Fruit fly (Drosophila melanogaster) whole organism, prepupa: ENCODE data around the gene CG31231.

Experiments used
- CG10631 ChIP-seq: fragments of 200-800 bp; sonication (Bioruptor generic); optimal IDR thresholded peaks from 2 replicates; lab custom pipeline; 2016; ENCODE audit warnings: missing biosample characterization, missing genetic modification characterization
- CG10669 ChIP-seq: fragments of 200-800 bp; sonication (Bioruptor generic); optimal IDR thresholded peaks from 3 replicates; lab custom pipeline; 2018; ENCODE audit warnings: missing biosample characterization, mild to moderate bottlenecking, missing genetic modification characterization, moderate library complexity
- CG11762 ChIP-seq: fragments of 200-800 bp; sonication (Bioruptor generic); optimal IDR thresholded peaks from 3 replicates; lab custom pipeline; 2016; ENCODE audit warnings: missing biosample characterization, missing genetic modification characterization; ENCODE audit not compliant: insufficient read depth
- CG11902 ChIP-seq: fragments of 200-800 bp; sonication (Bioruptor generic); optimal IDR thresholded peaks from 3 replicates; lab custom pipeline; 2016; ENCODE audit warnings: missing biosample characterization, missing genetic modification characterization
- CG15336 ChIP-seq: fragments of 200-800 bp; sonication (Bioruptor generic); IDR thresholded peaks from 2 replicates; pipeline ENCODE4 v1.3.6; 2022; ENCODE audit warnings: missing biosample characterization, missing genetic modification characterization
- CG1621 ChIP-seq: fragments of 200-800 bp; sonication (Bioruptor generic); optimal IDR thresholded peaks from 3 replicates; lab custom pipeline; 2018; ENCODE audit warnings: missing biosample characterization, mild to moderate bottlenecking, missing genetic modification characterization
- CG16779 ChIP-seq: fragments of 200-800 bp; sonication (Bioruptor generic); optimal IDR thresholded peaks from 3 replicates; lab custom pipeline; 2017; ENCODE audit warnings: missing biosample characterization, mild to moderate bottlenecking, missing genetic modification characterization
- CG3032 ChIP-seq: fragments of 200-800 bp; optimal IDR thresholded peaks from 2 replicates; lab custom pipeline; 2019; ENCODE audit warnings: missing biosample characterization, mild to moderate bottlenecking, missing genetic modification characterization, moderate library complexity
- CG31627 ChIP-seq: fragments of 200-800 bp; sonication (Bioruptor generic); optimal IDR thresholded peaks from 3 replicates; lab custom pipeline; 2016; ENCODE audit warnings: missing biosample characterization, missing genetic modification characterization
- CG32006 ChIP-seq: fragments of 200-800 bp; sonication (Bioruptor generic); optimal IDR thresholded peaks from 3 replicates; lab custom pipeline; 2017; ENCODE audit warnings: missing biosample characterization, mild to moderate bottlenecking, missing genetic modification characterization
- CG34406 ChIP-seq: fragments of 200-800 bp; sonication (Bioruptor generic); optimal IDR thresholded peaks from 3 replicates; lab custom pipeline; 2016; ENCODE audit warnings: missing biosample characterization, missing genetic modification characterization
- CG3919 ChIP-seq: fragments of 200-800 bp; sonication (Bioruptor generic); optimal IDR thresholded peaks from 3 replicates; lab custom pipeline; 2016; ENCODE audit warnings: missing biosample characterization, missing genetic modification characterization
- CG4318 ChIP-seq: fragments of 200-800 bp; sonication (Bioruptor generic); optimal IDR thresholded peaks from 3 replicates; lab custom pipeline; 2017; ENCODE audit warnings: missing biosample characterization, mild to moderate bottlenecking, missing genetic modification characterization
- CG6276 ChIP-seq: fragments of 200-800 bp; sonication (Bioruptor generic); optimal IDR thresholded peaks from 2 replicates; lab custom pipeline; 2017; ENCODE audit warnings: missing biosample characterization, mild to moderate bottlenecking, missing genetic modification characterization
- CG6792 ChIP-seq: fragments of 200-800 bp; sonication (Bioruptor generic); optimal IDR thresholded peaks from 3 replicates; lab custom pipeline; 2016; ENCODE audit warnings: missing biosample characterization, missing genetic modification characterization
- CG6808 ChIP-seq: fragments of 200-800 bp; sonication (Bioruptor generic); optimal IDR thresholded peaks from 3 replicates; lab custom pipeline; 2017; ENCODE audit warnings: missing biosample characterization, missing genetic modification characterization, mild to moderate bottlenecking, moderate library complexity, missing genetic modification reagents
- CG6854 ChIP-seq: fragments of 200-800 bp; sonication (Bioruptor generic); optimal IDR thresholded peaks from 2 replicates; lab custom pipeline; 2017; ENCODE audit warnings: missing biosample characterization, mild to moderate bottlenecking, missing genetic modification characterization
- CG7368 ChIP-seq: fragments of 200-800 bp; sonication (Bioruptor generic); optimal IDR thresholded peaks from 3 replicates; lab custom pipeline; 2016; ENCODE audit warnings: missing biosample characterization, missing genetic modification characterization
- CG8119 ChIP-seq: fragments of 200-800 bp; sonication (Bioruptor generic); IDR thresholded peaks from 3 replicates; pipeline ENCODE4 v1.3.6; 2022; ENCODE audit warnings: missing biosample characterization, missing genetic modification characterization
- CG8319 ChIP-seq: fragments of 200-800 bp; sonication (Bioruptor generic); optimal IDR thresholded peaks from 3 replicates; lab custom pipeline; 2016; ENCODE audit warnings: missing biosample characterization, missing genetic modification characterization
- CG9139 ChIP-seq: fragments of 200-800 bp; sonication (Bioruptor generic); optimal IDR thresholded peaks from 3 replicates; lab custom pipeline; 2017; ENCODE audit warnings: missing biosample characterization, mild to moderate bottlenecking, missing genetic modification characterization
- Eip75B ChIP-seq: fragments of 200-800 bp; sonication (Bioruptor generic); optimal IDR thresholded peaks from 3 replicates; lab custom pipeline; 2016; ENCODE audit warnings: missing biosample characterization, missing genetic modification characterization
- Eip78C ChIP-seq: fragments of 200-800 bp; sonication (Bioruptor generic); peaks from one replicate; lab custom pipeline; 2016; ENCODE audit warnings: missing biosample characterization, missing genetic modification characterization
- Eip93F ChIP-seq: fragments of 200-800 bp; sonication (Bioruptor generic); optimal IDR thresholded peaks from 2 replicates; lab custom pipeline; 2016; ENCODE audit warnings: missing biosample characterization, mild to moderate bottlenecking, missing genetic modification characterization
- Ets21C ChIP-seq: fragments of 200-800 bp; sonication (Bioruptor generic); optimal IDR thresholded peaks from 3 replicates; lab custom pipeline; 2016; ENCODE audit warnings: missing biosample characterization, missing genetic modification characterization
- Gug ChIP-seq: fragments of 200-800 bp; sonication (Bioruptor generic); IDR thresholded peaks from 2 replicates; pipeline ENCODE4 v1.3.6; 2022; ENCODE audit warnings: missing biosample characterization, missing genetic modification characterization
- Hr38 ChIP-seq: sonication (Bioruptor generic); optimal IDR thresholded peaks from 2 replicates; lab custom pipeline; 2016; ENCODE audit warnings: missing biosample characterization, missing genetic modification characterization
- Hr39 ChIP-seq: fragments of 200-800 bp; sonication (Bioruptor generic); optimal IDR thresholded peaks from 2 replicates; lab custom pipeline; 2016; ENCODE audit warnings: missing biosample characterization, missing genetic modification characterization
- Hr4 ChIP-seq: fragments of 200-800 bp; sonication (Bioruptor generic); optimal IDR thresholded peaks from 3 replicates; lab custom pipeline; 2016; ENCODE audit warnings: missing biosample characterization, missing genetic modification characterization
- Lpt ChIP-seq: fragments of 200-800 bp; sonication (Bioruptor generic); optimal IDR thresholded peaks from 3 replicates; lab custom pipeline; 2016; ENCODE audit warnings: missing biosample characterization, missing genetic modification characterization
- Met ChIP-seq: fragments of 200-800 bp; sonication (Bioruptor generic); optimal IDR thresholded peaks from 3 replicates; lab custom pipeline; 2016; ENCODE audit warnings: missing biosample characterization, missing genetic modification characterization
- OdsH ChIP-seq: fragments of 200-800 bp; sonication (Bioruptor generic); optimal IDR thresholded peaks from 3 replicates; lab custom pipeline; 2016; ENCODE audit warnings: missing biosample characterization, missing genetic modification characterization
- Smox ChIP-seq: fragments of 200-800 bp; sonication (Bioruptor generic); optimal IDR thresholded peaks from 3 replicates; lab custom pipeline; 2016; ENCODE audit warnings: missing biosample characterization, missing genetic modification characterization
- Sox14 ChIP-seq: fragments of 200-800 bp; sonication (Bioruptor generic); optimal IDR thresholded peaks from 3 replicates; lab custom pipeline; 2016; ENCODE audit warnings: missing biosample characterization, missing genetic modification characterization
- Sox15 ChIP-seq: fragments of 200-800 bp; sonication (Bioruptor generic); optimal IDR thresholded peaks from 3 replicates; lab custom pipeline; 2016; ENCODE audit warnings: missing biosample characterization, missing genetic modification characterization
- achi ChIP-seq: fragments of 200-800 bp; sonication (Bioruptor generic); optimal IDR thresholded peaks from 3 replicates; lab custom pipeline; 2016; ENCODE audit warnings: missing biosample characterization, missing genetic modification characterization
- acj6 ChIP-seq: fragments of 200-800 bp; sonication (Bioruptor generic); optimal IDR thresholded peaks from 3 replicates; lab custom pipeline; 2016; ENCODE audit warnings: missing biosample characterization, missing genetic modification characterization
- dac ChIP-seq: fragments of 200-800 bp; sonication (Bioruptor generic); optimal IDR thresholded peaks from 2 replicates; lab custom pipeline; 2017; ENCODE audit warnings: missing biosample characterization, mild to moderate bottlenecking, missing genetic modification characterization
- dsx ChIP-seq: fragments of 200-800 bp; optimal IDR thresholded peaks from 3 replicates; lab custom pipeline; 2019; ENCODE audit warnings: missing biosample characterization, mild to moderate bottlenecking, missing genetic modification characterization, moderate library complexity; ENCODE audit not compliant: poor library complexity, severe bottlenecking
- esn ChIP-seq: fragments of 200-800 bp; sonication (Bioruptor generic); optimal IDR thresholded peaks from 2 replicates; lab custom pipeline; 2016; ENCODE audit warnings: missing biosample characterization, mild to moderate bottlenecking, missing genetic modification characterization, moderate library complexity
- fd59A ChIP-seq: fragments of 200-800 bp; sonication (Bioruptor generic); optimal IDR thresholded peaks from 2 replicates; lab custom pipeline; 2017; ENCODE audit warnings: missing biosample characterization, mild to moderate bottlenecking, missing genetic modification characterization, missing genetic modification reagents
- fd85E ChIP-seq: fragments of 200-800 bp; sonication (Bioruptor generic); optimal IDR thresholded peaks from 3 replicates; lab custom pipeline; 2016; ENCODE audit warnings: missing biosample characterization, missing genetic modification characterization
- fkh ChIP-seq: fragments of 200-800 bp; sonication (Bioruptor generic); optimal IDR thresholded peaks from 3 replicates; lab custom pipeline; 2017; ENCODE audit warnings: missing biosample characterization, mild to moderate bottlenecking, missing genetic modification characterization, moderate library complexity
- pdm3 ChIP-seq: fragments of 200-800 bp; sonication (Bioruptor generic); optimal IDR thresholded peaks from 3 replicates; lab custom pipeline; 2016; ENCODE audit warnings: missing biosample characterization, missing genetic modification characterization
- salr ChIP-seq, 2 experiments: fragments of 200-800 bp; sonication (Bioruptor generic); optimal IDR thresholded peaks; 3 replicates each; lab custom pipeline; 2016 to 2018; ENCODE audit warnings: missing biosample characterization in 2 of 2, missing genetic modification characterization in 2 of 2, mild to moderate bottlenecking in 1 of 2
- ss ChIP-seq, 2 experiments: fragments of 200-800 bp; sonication (Bioruptor generic); optimal IDR thresholded peaks; 2 replicates in 1 of 2; 3 replicates in 1 of 2; lab custom pipeline; 2017 to 2018; ENCODE audit warnings: mild to moderate bottlenecking in 2 of 2, missing biosample characterization in 2 of 2, missing genetic modification characterization in 2 of 2, moderate library complexity in 1 of 2
- svp ChIP-seq: fragments of 200-800 bp; sonication (Bioruptor generic); peaks from one replicate; lab custom pipeline; 2016; ENCODE audit warnings: missing biosample characterization, missing genetic modification characterization
- topi ChIP-seq: fragments of 200-800 bp; sonication (Bioruptor generic); optimal IDR thresholded peaks from 3 replicates; lab custom pipeline; 2016; ENCODE audit warnings: missing biosample characterization, missing genetic modification characterization
- vri ChIP-seq: fragments of 200-800 bp; sonication (Bioruptor generic); optimal IDR thresholded peaks from 3 replicates; lab custom pipeline; 2016; ENCODE audit warnings: missing biosample characterization, mild to moderate bottlenecking, missing genetic modification characterization

The CG31231 gene

DNA sequence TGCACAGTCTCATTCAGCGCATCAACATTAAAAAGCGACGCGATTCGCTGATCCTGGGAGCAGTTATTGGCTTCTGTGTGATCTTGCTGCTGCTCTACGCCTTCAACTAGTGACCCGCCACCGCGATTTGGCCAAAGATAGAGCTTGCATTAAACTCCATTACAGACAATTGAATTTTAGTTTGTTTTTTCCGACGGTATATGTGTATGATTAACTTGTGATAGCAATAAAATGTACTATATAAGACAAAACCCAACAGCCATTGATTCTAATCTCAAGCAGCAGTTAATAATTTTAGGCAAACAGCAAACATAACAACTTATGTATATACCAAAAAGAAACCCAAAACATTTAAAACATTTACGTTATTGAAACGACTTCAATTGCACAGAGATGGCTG is at the start of gene CG31231:
TSS of gene CG31231 (plus strand) at position 301 of the 400 bp plus-strand sequence.
- TF ChIP-seq Smox: no peak
- no peak for TF ChIP-seq Hr38 (GFP tag; lab: Kevin White, UChicago)
- TF ChIP-seq svp (GFP tag; lab: Kevin White, UChicago): no peak
- TF ChIP-seq Met (GFP tag; lab: Kevin White, UChicago): no peak
- TF ChIP-seq vri: no peak
- TF ChIP-seq pdm3: no peak
- TF ChIP-seq CG1621 (tag; lab: Kevin White, UChicago): no peak
- TF ChIP-seq achi (GFP tag; lab: Kevin White, UChicago): no peak
- no peak for TF ChIP-seq CG11902
- TF ChIP-seq CG32006 (GFP tag; lab: Kevin White, UChicago): no peak
- no peak for TF ChIP-seq dac (GFP tag; lab: Kevin White, UChicago)
- TF ChIP-seq CG15336 (GFP tag; lab: Robert Waterston, UW): no peak
- TF ChIP-seq Eip75B: no peak
- TF ChIP-seq CG8319 (GFP tag; lab: Kevin White, UChicago): no peak
- TF ChIP-seq CG3919 (GFP tag; lab: Kevin White, UChicago): no peak
- TF ChIP-seq, all 60 proteins: peak for 0

DNA sequence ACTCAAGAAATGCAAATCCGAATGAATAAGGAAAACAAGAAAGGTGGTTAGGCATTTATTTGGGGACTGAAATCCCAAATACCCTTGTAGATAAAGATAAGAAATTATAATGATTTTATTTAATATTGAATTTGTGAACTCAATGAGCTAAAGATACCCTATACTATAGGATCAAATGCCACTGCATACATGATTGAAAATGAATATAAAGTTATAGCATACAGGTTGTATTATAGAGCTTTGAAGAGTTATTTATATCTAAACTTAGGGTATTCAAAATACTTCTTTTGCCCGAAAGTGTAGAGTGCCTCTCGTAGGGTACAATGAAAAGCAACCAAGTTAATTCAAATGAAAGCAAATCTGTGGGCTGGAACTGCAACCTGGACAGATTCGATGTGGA is 49.2 kb upstream of the CG31231 start:
- TF ChIP-seq CG6854 (GFP tag; lab: Kevin White, UChicago) (no peak), CG9139 (no peak), CG8119 (peak; percentile 62; the same call in 1 of the 3 replicates), Eip75B (no peak), CG6808 (no peak), Sox14 (GFP tag; lab: Kevin White, UChicago) (no peak), CG34406 (GFP tag; lab: Kevin White, UChicago) (no peak), Hr38 (GFP tag; lab: Kevin White, UChicago) (no peak), CG6276 (GFP tag; lab: Kevin White, UChicago) (peak; percentile 32), CG32006 (GFP tag; lab: Kevin White, UChicago) (peak; percentile 63), CG16779 (tag; lab: Kevin White, UChicago) (no peak), ss (GFP tag; optimal IDR thresholded peaks at IDR 0.05; lab: Kevin White, UChicago) (no peak), achi (GFP tag; lab: Kevin White, UChicago) (no peak), Hr39 (GFP tag; lab: Kevin White, UChicago) (no peak), CG10631 (no peak), CG15336 (GFP tag; lab: Robert Waterston, UW) (no peak; the same call in 1 of the 2 replicates), CG7368 (no peak), CG31627 (no peak), svp (GFP tag; lab: Kevin White, UChicago) (no peak), topi (no peak), CG1621 (tag; lab: Kevin White, UChicago) (no peak), dsx (GFP tag; lab: Kevin White, UChicago) (no peak), CG8319 (GFP tag; lab: Kevin White, UChicago) (no peak), CG4318 (peak; percentile 30), CG3032 (tag; lab: Kevin White, UChicago) (no peak), vri (no peak), CG11762 (no peak), Gug (no peak), dac (GFP tag; lab: Kevin White, UChicago) (no peak), esn (no peak), fkh (GFP tag; lab: Kevin White, UChicago) (no peak), Eip93F (GFP tag; lab: Kevin White, UChicago) (no peak), fd59A (GFP tag; lab: Kevin White, UChicago) (no peak), fd85E (GFP tag; lab: Kevin White, UChicago) (no peak), Lpt (GFP tag; lab: Kevin White, UChicago) (peak; percentile 19), Sox15 (no peak), CG6792 (GFP tag; lab: Kevin White, UChicago) (no peak), salr (GFP tag; optimal IDR thresholded peaks at IDR 0.05; lab: Kevin White, UChicago) (no peak), Eip78C (GFP tag; lab: Kevin White, UChicago) (peak; percentile 73), CG10669 (GFP tag; lab: Kevin White, UChicago) (no peak), acj6 (GFP tag; lab: Kevin White, UChicago) (no peak), Ets21C (no peak), Hr4 (GFP tag; lab: Kevin White, UChicago) (peak; percentile 46), OdsH (no peak)
- TF ChIP-seq, all 60 proteins: peak for 7
